Worm (Caenorhabditis elegans) whole organism, mixed stage, embryonic: ENCODE measurements around the gene nos-1.

Experiments
- bed-3 ChIP-seq: fragments of 200-800 bp; sonication (Bioruptor generic); optimal IDR thresholded peaks from 3 replicates; lab custom pipeline; 2018; ENCODE audit warnings: mild to moderate bottlenecking, missing genetic modification characterization, moderate library complexity, missing compliant biosample characterization
- ceh-39 ChIP-seq: fragments of 150-350 bp; optimal IDR thresholded peaks from 2 replicates; lab custom pipeline; 2014; ENCODE audit warnings: missing biosample characterization, missing genetic modification characterization
- cnd-1 ChIP-seq: fragments of 200-800 bp; sonication (Bioruptor generic); optimal IDR thresholded peaks from 2 replicates; lab custom pipeline; 2018; ENCODE audit warnings: mild to moderate bottlenecking, missing genetic modification characterization, missing compliant biosample characterization
- drap-1 ChIP-seq: fragments of 200-800 bp; sonication (Bioruptor generic); optimal IDR thresholded peaks from 3 replicates; lab custom pipeline; 2018; ENCODE audit warnings: mild to moderate bottlenecking, missing genetic modification characterization, missing compliant biosample characterization
- hlh-1 ChIP-seq: fragments of 150-350 bp; optimal IDR thresholded peaks from 2 replicates; lab custom pipeline; 2014; ENCODE audit warnings: missing biosample characterization, missing genetic modification reagents, missing genetic modification characterization
- lin-13 ChIP-seq: fragments of 150-350 bp; optimal IDR thresholded peaks from 2 replicates; lab custom pipeline; 2014; ENCODE audit warnings: missing biosample characterization, missing genetic modification characterization
- lin-32 ChIP-seq: fragments of 200-800 bp; sonication (Bioruptor generic); optimal IDR thresholded peaks from 2 replicates; lab custom pipeline; 2018; ENCODE audit warnings: mild to moderate bottlenecking, missing genetic modification characterization, missing compliant biosample characterization
- mls-2 ChIP-seq: sonication (generic microtip); optimal IDR thresholded peaks from 2 replicates; lab custom pipeline; 2016; ENCODE audit warnings: mild to moderate bottlenecking, missing genetic modification characterization, moderate library complexity, missing compliant biosample characterization
- nhr-76 ChIP-seq: sonication (generic microtip); optimal IDR thresholded peaks from 2 replicates; lab custom pipeline; 2017; ENCODE audit warnings: missing biosample characterization, missing genetic modification characterization
- sem-2 ChIP-seq: fragments of 200-800 bp; sonication (Bioruptor generic); optimal IDR thresholded peaks from 2 replicates; lab custom pipeline; 2018; ENCODE audit warnings: mild to moderate bottlenecking, missing genetic modification characterization, missing compliant biosample characterization
- unc-120 ChIP-seq: sonication (generic microtip); optimal IDR thresholded peaks from 2 replicates; lab custom pipeline; 2017; ENCODE audit warnings: missing genetic modification characterization, missing compliant biosample characterization; ENCODE audit not compliant: poor library complexity, severe bottlenecking
- unc-62 ChIP-seq: fragments of 150-350 bp; optimal IDR thresholded peaks from 2 replicates; lab custom pipeline; 2014; ENCODE audit warnings: missing biosample characterization, missing genetic modification reagents, missing genetic modification characterization
- zip-8 ChIP-seq: fragments of 150-350 bp; optimal IDR thresholded peaks from 2 replicates; lab custom pipeline; 2014; ENCODE audit warnings: missing biosample characterization, missing genetic modification characterization
- ztf-11 ChIP-seq: fragments of 150-350 bp; optimal IDR thresholded peaks from 2 replicates; lab custom pipeline; 2014; ENCODE audit warnings: missing biosample characterization, missing genetic modification characterization

The nos-1 gene

DNA sequence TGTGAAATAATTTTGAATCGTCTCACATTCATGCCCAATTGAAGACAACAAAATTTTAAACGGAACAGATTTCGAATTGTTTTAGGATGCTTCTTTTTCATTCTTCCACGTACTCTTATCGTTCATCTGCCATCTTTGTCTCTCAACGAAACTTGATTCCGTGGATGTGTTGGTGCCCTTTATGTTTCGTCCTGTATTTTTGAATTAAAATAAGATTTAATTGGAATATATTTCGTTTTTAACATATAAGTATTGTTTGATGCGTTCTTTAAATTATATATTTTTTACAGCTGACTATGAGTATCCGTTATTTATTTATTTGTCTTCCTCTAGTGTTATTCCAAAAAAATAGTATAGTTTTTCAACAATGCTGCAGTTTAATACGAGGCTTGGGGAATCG is 50.9 kb downstream of the nos-1 start, which contains the start of gene gly-1:
TSS of gene gly-1 (minus strand) at position 101 of the 400 bp plus-strand sequence.
- no peak for TF ChIP-seq sem-2 (GFP tag; lab: Kevin White, UChicago)
- TF ChIP-seq hlh-1 (tag; lab: Kevin White, UChicago): no peak
- no peak for TF ChIP-seq drap-1
- TF ChIP-seq mls-2 (tag; lab: Kevin White, UChicago): no peak
- no peak for TF ChIP-seq cnd-1 (tag; lab: Kevin White, UChicago)
- no peak for TF ChIP-seq unc-120
- TF ChIP-seq zip-8 (tag; lab: Kevin White, UChicago): no peak
- no peak for TF ChIP-seq bed-3
- TF ChIP-seq lin-32 (GFP tag; lab: Kevin White, UChicago): no peak
- TF ChIP-seq lin-13 (tag; lab: Kevin White, UChicago): no peak
- no peak for TF ChIP-seq ceh-39
- no peak for TF ChIP-seq nhr-76 (tag; lab: Kevin White, UChicago)
- no peak for TF ChIP-seq ztf-11 (tag; lab: Kevin White, UChicago)
- no peak for TF ChIP-seq unc-62 (GFP tag; lab: Kevin White, UChicago)
